Fruit fly (Drosophila melanogaster) whole organism, wandering third instar larva: ENCODE measurements around the gene Lcp65Aa.
"Not testable (repeated sequence)": the region's sequence is repeated elsewhere in the genome, so short reads cannot be mapped to it uniquely, and the experiment has no call there.

ENCODE experiments used
- Dfd ChIP-seq: fragments of >200 bp; optimal IDR thresholded peaks from 2 replicates; lab custom pipeline; 2017; ENCODE audit warnings: missing biosample characterization, missing genetic modification characterization
- ey ChIP-seq: fragments of 200-800 bp; sonication (Bioruptor generic); optimal IDR thresholded peaks from 2 replicates; lab custom pipeline; 2016; ENCODE audit warnings: missing biosample characterization, missing genetic modification characterization

dm6 chr3L:6146374-6146773, 4.7 kb upstream of the Lcp65Aa start, which contains the start of gene Lcp65Ab2:
- TF ChIP-seq Dfd, ey (GFP tag; lab: Kevin White, UChicago): not testable (repeated sequence)
